Worm (Caenorhabditis elegans) whole organism, L3 larva: ENCODE data around the gene gtl-2.

ENCODE experiments used
- R02D3.7 ChIP-seq: fragments of 150-350 bp; optimal IDR thresholded peaks from 2 replicates; lab custom pipeline; 2014; ENCODE audit warnings: missing biosample characterization, missing genetic modification characterization
- ZK546.5 ChIP-seq: sonication (generic microtip); optimal IDR thresholded peaks from 2 replicates; lab custom pipeline; 2017; ENCODE audit warnings: missing biosample characterization, missing genetic modification characterization
- aly-2 ChIP-seq: fragments of 150-350 bp; optimal IDR thresholded peaks from 2 replicates; lab custom pipeline; 2014; ENCODE audit warnings: missing biosample characterization, missing genetic modification characterization
- ceh-82 ChIP-seq: fragments of 150-350 bp; optimal IDR thresholded peaks from 2 replicates; lab custom pipeline; 2014; ENCODE audit warnings: missing biosample characterization, missing genetic modification characterization
- ceh-9 ChIP-seq: sonication (generic microtip); optimal IDR thresholded peaks from 2 replicates; lab custom pipeline; 2018; ENCODE audit warnings: missing biosample characterization, missing genetic modification characterization
- daf-12 ChIP-seq: fragments of 150-350 bp; optimal IDR thresholded peaks from 2 replicates; lab custom pipeline; 2014; ENCODE audit warnings: missing biosample characterization, missing genetic modification reagents, missing genetic modification characterization
- egl-5 ChIP-seq: fragments of 150-350 bp; optimal IDR thresholded peaks from 2 replicates; lab custom pipeline; 2017; ENCODE audit warnings: missing biosample characterization, missing genetic modification reagents, missing genetic modification characterization, inconsistent platforms
- elt-1 ChIP-seq: fragments of 150-350 bp; optimal IDR thresholded peaks from 2 replicates; lab custom pipeline; 2014; ENCODE audit warnings: missing biosample characterization, missing genetic modification characterization
- elt-2 ChIP-seq: sonication (generic microtip); optimal IDR thresholded peaks from 2 replicates; lab custom pipeline; 2016; ENCODE audit warnings: missing genetic modification reagents, mild to moderate bottlenecking, missing genetic modification characterization, missing compliant biosample characterization
- elt-3 ChIP-seq, 3 experiments: fragments of 150-350 bp in 1 of 3; sonication (generic microtip) in 2 of 3; optimal IDR thresholded peaks; 2 replicates in 2 of 3; 4 replicates in 1 of 3; lab custom pipeline; 2014 to 2017; ENCODE audit warnings: missing biosample characterization in 3 of 3, missing genetic modification characterization in 3 of 3
- eor-1 ChIP-seq, 2 experiments: fragments of 150-350 bp; optimal IDR thresholded peaks; 2 replicates each; lab custom pipeline; 2014 to 2018; ENCODE audit warnings: missing biosample characterization in 2 of 2, missing genetic modification characterization in 2 of 2
- fkh-10 ChIP-seq: sonication (generic microtip); optimal IDR thresholded peaks from 2 replicates; lab custom pipeline; 2017; ENCODE audit warnings: missing biosample characterization, missing genetic modification reagents, missing genetic modification characterization
- fkh-2 ChIP-seq: fragments of 150-350 bp; optimal IDR thresholded peaks from 2 replicates; lab custom pipeline; 2014; ENCODE audit warnings: missing biosample characterization, missing genetic modification reagents, missing genetic modification characterization
- fos-1 ChIP-seq: fragments of 150-350 bp; optimal IDR thresholded peaks from 2 replicates; lab custom pipeline; 2014; ENCODE audit warnings: missing biosample characterization, missing genetic modification characterization
- jun-1 ChIP-seq: fragments of 150-350 bp; optimal IDR thresholded peaks from 2 replicates; lab custom pipeline; 2014; ENCODE audit warnings: missing biosample characterization, missing genetic modification reagents, missing genetic modification characterization
- lin-15B ChIP-seq: fragments of 150-350 bp; optimal IDR thresholded peaks from 2 replicates; lab custom pipeline; 2014; ENCODE audit warnings: missing biosample characterization, missing genetic modification characterization
- lsy-12 ChIP-seq: sonication (generic microtip); optimal IDR thresholded peaks from 2 replicates; lab custom pipeline; 2016; ENCODE audit warnings: mild to moderate bottlenecking, missing genetic modification characterization, missing compliant biosample characterization
- nfya-1 ChIP-seq: sonication (generic microtip); optimal IDR thresholded peaks from 2 replicates; lab custom pipeline; 2017; ENCODE audit warnings: missing genetic modification characterization, mild to moderate bottlenecking, missing compliant biosample characterization, antibody characterized with exemption, moderate library complexity; ENCODE audit not compliant: insufficient read depth
- nhr-11 ChIP-seq: fragments of 150-350 bp; optimal IDR thresholded peaks from 2 replicates; lab custom pipeline; 2014; ENCODE audit warnings: missing biosample characterization, missing genetic modification characterization
- nhr-23 ChIP-seq: fragments of 150-350 bp; optimal IDR thresholded peaks from 2 replicates; lab custom pipeline; 2014; ENCODE audit warnings: missing biosample characterization, missing genetic modification reagents, missing genetic modification characterization
- nhr-237 ChIP-seq: fragments of 150-350 bp; optimal IDR thresholded peaks from 2 replicates; lab custom pipeline; 2014; ENCODE audit warnings: missing biosample characterization, missing genetic modification characterization
- nhr-28 ChIP-seq: fragments of 150-350 bp; optimal IDR thresholded peaks from 2 replicates; lab custom pipeline; 2014; ENCODE audit warnings: missing biosample characterization, missing genetic modification characterization
- nhr-67 ChIP-seq: fragments of 150-350 bp; optimal IDR thresholded peaks from 2 replicates; lab custom pipeline; 2014; ENCODE audit warnings: missing biosample characterization, missing genetic modification characterization
- nhr-76 ChIP-seq: fragments of 150-350 bp; sonication (generic microtip); optimal IDR thresholded peaks from 5 replicates; lab custom pipeline; 2014; ENCODE audit warnings: missing biosample characterization, missing genetic modification characterization
- nhr-77 ChIP-seq: fragments of 150-350 bp; optimal IDR thresholded peaks from 2 replicates; lab custom pipeline; 2014; ENCODE audit warnings: missing biosample characterization, missing genetic modification characterization
- pha-4 ChIP-seq: fragments of 150-350 bp; optimal IDR thresholded peaks from 2 replicates; lab custom pipeline; 2014; ENCODE audit warnings: missing biosample characterization, missing genetic modification reagents, missing genetic modification characterization
- pqm-1 ChIP-seq: fragments of 150-350 bp; optimal IDR thresholded peaks from 2 replicates; lab custom pipeline; 2017; ENCODE audit warnings: missing biosample characterization, missing genetic modification characterization, inconsistent platforms
- sea-2 ChIP-seq: fragments of 150-350 bp; sonication (generic microtip); optimal IDR thresholded peaks from 4 replicates; lab custom pipeline; 2014; ENCODE audit warnings: missing biosample characterization, missing genetic modification reagents, missing genetic modification characterization
- skn-1 ChIP-seq: fragments of 150-350 bp; optimal IDR thresholded peaks from 2 replicates; lab custom pipeline; 2014; ENCODE audit warnings: missing biosample characterization, missing genetic modification characterization
- snpc-4 ChIP-seq: fragments of 150-350 bp; optimal IDR thresholded peaks from 2 replicates; lab custom pipeline; 2014; ENCODE audit warnings: missing biosample characterization, missing genetic modification characterization
- tbx-2 ChIP-seq: sonication (generic microtip); optimal IDR thresholded peaks from 2 replicates; lab custom pipeline; 2016; ENCODE audit warnings: mild to moderate bottlenecking, missing genetic modification characterization, missing compliant biosample characterization
- unc-39 ChIP-seq: sonication (generic microtip); optimal IDR thresholded peaks from 4 replicates; lab custom pipeline; 2017; ENCODE audit warnings: missing biosample characterization, missing genetic modification characterization
- unc-62 ChIP-seq: fragments of 150-350 bp; sonication (generic microtip); optimal IDR thresholded peaks from 4 replicates; lab custom pipeline; 2014; ENCODE audit warnings: missing biosample characterization, missing genetic modification reagents, missing genetic modification characterization
- zag-1 ChIP-seq: fragments of 150-350 bp; optimal IDR thresholded peaks from 2 replicates; lab custom pipeline; 2014; ENCODE audit warnings: missing biosample characterization, missing genetic modification characterization
- ztf-11 ChIP-seq: fragments of 150-350 bp; optimal IDR thresholded peaks from 2 replicates; lab custom pipeline; 2014; ENCODE audit warnings: missing biosample characterization, missing genetic modification characterization

The gtl-2 gene

ce11 chrIV:11230069-11230468 is 43.2 kb upstream of the gtl-2 start, which contains the start of gene best-7:
Gene best-7, minus strand, starts transcription at chrIV:11230307.
- peak; percentile 11 for TF ChIP-seq pqm-1 (tag; lab: Kevin White, UChicago)
- TF ChIP-seq snpc-4, result no peak
- TF ChIP-seq skn-1 (tag; lab: Kevin White, UChicago), result no peak
- TF ChIP-seq jun-1 (tag; lab: Kevin White, UChicago), result no peak
- TF ChIP-seq nhr-237, result no peak
- peak; percentile 53 for TF ChIP-seq elt-2 (tag; lab: Kevin White, UChicago)
- no peak for TF ChIP-seq sea-2
- no peak for TF ChIP-seq nhr-77 (tag; lab: Kevin White, UChicago)
- TF ChIP-seq zag-1 (tag; lab: Kevin White, UChicago), result no peak
- TF ChIP-seq fkh-2, result no peak
- no peak for TF ChIP-seq lsy-12 (tag; lab: Kevin White, UChicago)
- TF ChIP-seq nhr-67 (tag; lab: Kevin White, UChicago), result no peak
- no peak for TF ChIP-seq ztf-11 (tag; lab: Kevin White, UChicago)
- no peak for TF ChIP-seq unc-39 (tag; lab: Kevin White, UChicago)
- TF ChIP-seq, all 47 proteins: peak for 2

- no peak for TF ChIP-seq nhr-11 (tag; lab: Kevin White, UChicago)
- no peak for TF ChIP-seq jun-1 (tag; lab: Kevin White, UChicago)
- no peak for TF ChIP-seq ceh-82 (tag; lab: Kevin White, UChicago)
Observed at ce11 chrIV:11231376-11231775, 41.9 kb upstream of the gtl-2 start.

- TF ChIP-seq unc-39 (tag; lab: Kevin White, UChicago), result no peak
- TF ChIP-seq elt-3 (tag; optimal IDR thresholded peaks at IDR 0.05; lab: Kevin White, UChicago), result no peak
- TF ChIP-seq zag-1 (tag; lab: Kevin White, UChicago), result no peak
- no peak for TF ChIP-seq elt-1 (tag; lab: Kevin White, UChicago)
- TF ChIP-seq nfya-1 (tag; lab: Kevin White, UChicago), result no peak
- no peak for TF ChIP-seq daf-12 (tag; lab: Kevin White, UChicago)
- no peak for TF ChIP-seq egl-5
- TF ChIP-seq fkh-10 (GFP tag; lab: Kevin White, UChicago), result peak; percentile 3
Observed at ce11 chrIV:11235755-11236154, 37.5 kb upstream of the gtl-2 start.

ce11 chrIV:11241368-11241767 is 31.9 kb upstream of the gtl-2 start, which contains the start of gene C05C12.6:
Gene C05C12.6, minus strand, starts transcription at chrIV:11241468.
- TF ChIP-seq fkh-10 (GFP tag; lab: Kevin White, UChicago) (no peak), nhr-76 (tag; lab: Kevin White, UChicago) (no peak), nhr-28 (tag; lab: Kevin White, UChicago) (no peak)

- TF ChIP-seq ceh-9 (tag; lab: Kevin White, UChicago) (no peak), pqm-1 (tag; lab: Kevin White, UChicago) (peak; percentile 52), pha-4 (peak; percentile 65), elt-2 (tag; lab: Kevin White, UChicago) (peak; percentile 16), skn-1 (tag; lab: Kevin White, UChicago) (no peak), elt-1 (tag; lab: Kevin White, UChicago) (no peak), ZK546.5 (no peak)
Observed at ce11 chrIV:11247434-11247833, 25.8 kb upstream of the gtl-2 start.

ce11 chrIV:11248031-11248631 is 25.1 kb upstream of the gtl-2 start, which contains the start of gene C05C12.4:
Gene C05C12.4, minus strand, starts transcription at chrIV:11248081.
- TF ChIP-seq pqm-1 (tag; lab: Kevin White, UChicago) (peak; percentile 44), jun-1 (tag; lab: Kevin White, UChicago) (no peak), unc-62 (GFP tag; lab: Kevin White, UChicago) (no peak), ztf-11 (tag; lab: Kevin White, UChicago) (no peak), lin-15B (tag; lab: Kevin White, UChicago) (no peak), R02D3.7 (no peak), skn-1 (tag; lab: Kevin White, UChicago) (peak; percentile 49), snpc-4 (no peak), eor-1 (tag; optimal IDR thresholded peaks at IDR 0.05; lab: Kevin White, UChicago) (no peak), tbx-2 (no peak), lsy-12 (tag; lab: Kevin White, UChicago) (no peak), nhr-11 (tag; lab: Kevin White, UChicago) (no peak), fos-1 (tag; lab: Kevin White, UChicago) (no peak), fkh-10 (GFP tag; lab: Kevin White, UChicago) (no peak), elt-1 (tag; lab: Kevin White, UChicago) (no peak), nhr-23 (tag; lab: Kevin White, UChicago) (no peak), aly-2 (no peak), elt-2 (tag; lab: Kevin White, UChicago) (peak; percentile 69), nhr-28 (tag; lab: Kevin White, UChicago) (no peak)
